Comparison of ENCODE assay signal across 4 fruit fly cellular contexts in genomic region chr3R:14717076-14717711, dm6.
TF ChIP-seq lines count a peak whose summit lies in the region.

No protein-coding gene starts in this region.

- TF ChIP-seq CTCF in whole organism, embryonic (GFP tag; optimal IDR thresholded peaks at IDR 0.05; lab: Kevin White, UChicago), result no peak

TF ChIP-seq in whole organism, embryonic, 481 proteins besides CTCF, POLR2A, EP300 and RAD21 (continues in another document):
- TF ChIP-seq dmrt11E (tag; optimal IDR thresholded peaks at IDR 0.05; lab: Kevin White, UChicago) (peak; percentile 36), CG33213 (GFP tag; optimal IDR thresholded peaks at IDR 0.05; lab: Kevin White, UChicago) (no peak), tio (GFP tag; optimal IDR thresholded peaks at IDR 0.05; lab: Kevin White, UChicago) (peak; percentile 5), CG2712 (tag; optimal IDR thresholded peaks at IDR 0.05; lab: Kevin White, UChicago) (peak; percentile 36), vnd (GFP tag; IDR thresholded peaks at IDR 0.05; lab: Robert Waterston, UW; ENCODE audit: partially characterized antibody) (no peak), Tbp (GFP tag; optimal IDR thresholded peaks at IDR 0.05; lab: Kevin White, UChicago) (no peak), Deaf1 (tag; optimal IDR thresholded peaks at IDR 0.05; lab: Kevin White, UChicago) (no peak), Drgx (GFP tag; IDR thresholded peaks at IDR 0.05; lab: Robert Waterston, UW) (peak; percentile 40), bbx (GFP tag; IDR thresholded peaks at IDR 0.05; lab: Robert Waterston, UW; ENCODE audit: partially characterized antibody) (no peak), Ets65A (GFP tag; lab: Kevin White, UChicago) (no peak), Optix (GFP tag; IDR thresholded peaks at IDR 0.05; lab: Robert Waterston, UW) (no peak), tin (GFP tag; optimal IDR thresholded peaks at IDR 0.05; lab: Kevin White, UChicago) (no peak), CG8281 (tag; optimal IDR thresholded peaks at IDR 0.05; lab: Kevin White, UChicago) (no peak), gce (GFP tag; IDR thresholded peaks at IDR 0.05; lab: Robert Waterston, UW) (0 out of 3 replicates have a peak, but pooled peaks have one; percentile 31), sd (tag; optimal IDR thresholded peaks at IDR 0.05; lab: Kevin White, UChicago) (peak; percentile 43), HLH3B (GFP tag; IDR thresholded peaks at IDR 0.05; lab: Robert Waterston, UW) (no peak), Lhr (GFP tag; optimal IDR thresholded peaks at IDR 0.05; lab: Kevin White, UChicago) (no peak), CG18764 (GFP tag; optimal IDR thresholded peaks at IDR 0.05; lab: Kevin White, UChicago) (no peak), Sox102F (GFP tag; optimal IDR thresholded peaks at IDR 0.05; lab: Kevin White, UChicago) (peak; percentile 34), otp (GFP tag; IDR thresholded peaks at IDR 0.05; lab: Robert Waterston, UW) (no peak), tup (GFP tag; optimal IDR thresholded peaks at IDR 0.05; lab: Kevin White, UChicago) (no peak), CG10565 (GFP tag; optimal IDR thresholded peaks at IDR 0.05; lab: Kevin White, UChicago) (no peak), cato (GFP tag; optimal IDR thresholded peaks at IDR 0.05; lab: Kevin White, UChicago; ENCODE audit: borderline replicate concordance) (no peak)

TF ChIP-seq in whole organism, prepupa, 60 proteins besides CTCF, POLR2A, EP300 and RAD21 (continues in another document):
- TF ChIP-seq acj6 (GFP tag; optimal IDR thresholded peaks at IDR 0.05; lab: Kevin White, UChicago) (peak; percentile 44), CG8319 (GFP tag; optimal IDR thresholded peaks at IDR 0.05; lab: Kevin White, UChicago) (no peak), CG16779 (tag; optimal IDR thresholded peaks at IDR 0.05; lab: Kevin White, UChicago) (no peak), salr (GFP tag; optimal IDR thresholded peaks at IDR 0.05; lab: Kevin White, UChicago) (peak in 1 of 2 experiments; percentile 26), spab (GFP tag; optimal IDR thresholded peaks at IDR 0.05; lab: Kevin White, UChicago) (no peak), pdm3 (GFP tag; optimal IDR thresholded peaks at IDR 0.05; lab: Kevin White, UChicago) (peak; percentile 27), fd85E (GFP tag; optimal IDR thresholded peaks at IDR 0.05; lab: Kevin White, UChicago) (no peak), Hr4 (GFP tag; optimal IDR thresholded peaks at IDR 0.05; lab: Kevin White, UChicago) (peak; percentile 10), CG3032 (tag; optimal IDR thresholded peaks at IDR 0.05; lab: Kevin White, UChicago) (peak; percentile 58), fkh (GFP tag; optimal IDR thresholded peaks at IDR 0.05; lab: Kevin White, UChicago) (no peak), svp (GFP tag; lab: Kevin White, UChicago) (no peak), Hr39 (GFP tag; optimal IDR thresholded peaks at IDR 0.05; lab: Kevin White, UChicago) (peak; percentile 15), CG10631 (GFP tag; optimal IDR thresholded peaks at IDR 0.05; lab: Kevin White, UChicago) (no peak), ss (GFP tag; optimal IDR thresholded peaks at IDR 0.05; lab: Kevin White, UChicago) (peak in 1 of 2 experiments; percentile 57), esn (GFP tag; optimal IDR thresholded peaks at IDR 0.05; lab: Kevin White, UChicago) (no peak), CG1621 (tag; optimal IDR thresholded peaks at IDR 0.05; lab: Kevin White, UChicago) (peak; percentile 10), dsx (GFP tag; optimal IDR thresholded peaks at IDR 0.05; lab: Kevin White, UChicago; ENCODE audit: poor library complexity, severe bottlenecking) (no peak), CG10669 (GFP tag; optimal IDR thresholded peaks at IDR 0.05; lab: Kevin White, UChicago) (no peak), CG11902 (GFP tag; optimal IDR thresholded peaks at IDR 0.05; lab: Kevin White, UChicago) (no peak), CG6854 (GFP tag; optimal IDR thresholded peaks at IDR 0.05; lab: Kevin White, UChicago) (no peak), fd59A (GFP tag; optimal IDR thresholded peaks at IDR 0.05; lab: Kevin White, UChicago) (peak; percentile 52), vri (GFP tag; optimal IDR thresholded peaks at IDR 0.05; lab: Kevin White, UChicago) (peak; percentile 30), CG3919 (GFP tag; optimal IDR thresholded peaks at IDR 0.05; lab: Kevin White, UChicago) (no peak), CG15336 (GFP tag; IDR thresholded peaks at IDR 0.05; lab: Robert Waterston, UW) (peak; percentile 32; the same call in 1 of the 2 replicates)

TF ChIP-seq in whole organism, pupa, 21 proteins besides CTCF, POLR2A, EP300 and RAD21:
- TF ChIP-seq CG9948 (tag; optimal IDR thresholded peaks at IDR 0.05; lab: Kevin White, UChicago), result no peak
- TF ChIP-seq CG12605 (GFP tag; IDR thresholded peaks at IDR 0.05; lab: Robert Waterston, UW), result peak; percentile 31; the same call in 1 of the 2 replicates
- TF ChIP-seq fd96Ca (GFP tag; IDR thresholded peaks at IDR 0.05; lab: Robert Waterston, UW), result 0 out of 3 replicates have a peak, but pooled peaks have one; percentile 21
- TF ChIP-seq Pif1A (GFP tag; optimal IDR thresholded peaks at IDR 0.05; lab: Kevin White, UChicago), result peak; percentile 62
- peak; percentile 67; the same call in 2 of the 3 replicates for TF ChIP-seq CG4496 (GFP tag; IDR thresholded peaks at IDR 0.05; lab: Robert Waterston, UW)
- TF ChIP-seq CG34367 (tag; optimal IDR thresholded peaks at IDR 0.05; lab: Kevin White, UChicago), result peak; percentile 42
- TF ChIP-seq D1 (tag; optimal IDR thresholded peaks at IDR 0.05; lab: Kevin White, UChicago), result no peak
- TF ChIP-seq CG15710 (tag; optimal IDR thresholded peaks at IDR 0.05; lab: Kevin White, UChicago), result peak; percentile 47
- TF ChIP-seq CG17806 (tag; optimal IDR thresholded peaks at IDR 0.05; lab: Kevin White, UChicago), result no peak
- TF ChIP-seq EcR (GFP tag; optimal IDR thresholded peaks at IDR 0.05; lab: Kevin White, UChicago), result peak; percentile 50
- no peak for TF ChIP-seq CG8159 (tag; optimal IDR thresholded peaks at IDR 0.05; lab: Kevin White, UChicago)
- 0 out of 2 replicates have a peak, but pooled peaks have one; percentile 28 for TF ChIP-seq rn (GFP tag; IDR thresholded peaks at IDR 0.05; lab: Robert Waterston, UW)
- peak; percentile 13 for TF ChIP-seq CG13204 (GFP tag; optimal IDR thresholded peaks at IDR 0.05; lab: Kevin White, UChicago)
- TF ChIP-seq CG8301 (tag; optimal IDR thresholded peaks at IDR 0.05; lab: Kevin White, UChicago), result no peak

TF ChIP-seq in whole organism, wandering third instar larva, 38 proteins besides CTCF, POLR2A, EP300 and RAD21:
- TF ChIP-seq ey (GFP tag; optimal IDR thresholded peaks at IDR 0.05; lab: Kevin White, UChicago), result peak; percentile 0
- peak; percentile 16 for TF ChIP-seq h (GFP tag; optimal IDR thresholded peaks at IDR 0.05; lab: Kevin White, UChicago)
- TF ChIP-seq dmrt93B (GFP tag; optimal IDR thresholded peaks at IDR 0.05; lab: Kevin White, UChicago), result no peak
- TF ChIP-seq HLH106 (tag; optimal IDR thresholded peaks at IDR 0.05; lab: Kevin White, UChicago), result peak; percentile 9
- TF ChIP-seq OdsH (GFP tag; optimal IDR thresholded peaks at IDR 0.05; lab: Kevin White, UChicago), result no peak
- no peak for TF ChIP-seq Rel (GFP tag; optimal IDR thresholded peaks at IDR 0.05; lab: Kevin White, UChicago)
- TF ChIP-seq Rel (tag; optimal IDR thresholded peaks at IDR 0.05; lab: Kevin White, UChicago), result peak; percentile 79

Comparison
In these comparisons a context has a peak if more than half of its experiments do, and no peak if none do; other contexts are left out.
1. Of the 7 proteins assayed by ChIP-seq in both whole organism, embryonic and whole organism, prepupa: peak only in whole organism, embryonic: Blimp-1 and Sox102F; only in whole organism, prepupa: Hr39; in both: none; in neither: 4.